Fruit fly (Drosophila melanogaster) whole organism, embryonic: ENCODE data around the gene Gr5a.

Source experiments
- Asciz ChIP-seq: fragments of 200-800 bp; sonication (Bioruptor generic); optimal IDR thresholded peaks from 2 replicates; lab custom pipeline; 2017; ENCODE audit warnings: missing biosample characterization, mild to moderate bottlenecking, missing genetic modification characterization, missing genetic modification reagents
- Atf-2 ChIP-seq: fragments of 200-800 bp; sonication (Bioruptor generic); optimal IDR thresholded peaks from 2 replicates; lab custom pipeline; 2016; ENCODE audit warnings: missing biosample characterization, missing genetic modification characterization
- B-H1 ChIP-seq: fragments of 200-800 bp; sonication (Bioruptor generic); IDR thresholded peaks from 3 replicates; pipeline ENCODE4 v1.3.6; 2022; ENCODE audit warnings: missing biosample characterization, missing genetic modification characterization
- CG10274 ChIP-seq: fragments of 200-800 bp; sonication (Bioruptor generic); optimal IDR thresholded peaks from 3 replicates; lab custom pipeline; 2017; ENCODE audit warnings: missing biosample characterization, mild to moderate bottlenecking, missing genetic modification characterization
- CG10979 ChIP-seq: fragments of 200-800 bp; sonication (Bioruptor generic); optimal IDR thresholded peaks from 2 replicates; lab custom pipeline; 2018; ENCODE audit warnings: missing biosample characterization, mild to moderate bottlenecking, missing genetic modification characterization, moderate library complexity
- CG12155 ChIP-seq: fragments of 200-800 bp; sonication (Bioruptor generic); optimal IDR thresholded peaks from 3 replicates; lab custom pipeline; 2016; ENCODE audit warnings: missing biosample characterization, missing genetic modification characterization
- CG12744 ChIP-seq: fragments of 200-800 bp; sonication (Bioruptor generic); optimal IDR thresholded peaks from 2 replicates; lab custom pipeline; 2016; ENCODE audit warnings: missing biosample characterization, missing genetic modification characterization
- CG14441 ChIP-seq: fragments of 200-800 bp; sonication (Bioruptor generic); IDR thresholded peaks from 2 replicates; pipeline ENCODE4 v1.3.6; 2022; ENCODE audit warnings: missing biosample characterization, missing genetic modification characterization
- CG17359 ChIP-seq: fragments of 200-800 bp; sonication (Bioruptor generic); optimal IDR thresholded peaks from 3 replicates; lab custom pipeline; 2018; ENCODE audit warnings: missing biosample characterization, mild to moderate bottlenecking, missing genetic modification characterization, moderate library complexity
- CG3065 ChIP-seq: fragments of 200-800 bp; sonication (Bioruptor generic); optimal IDR thresholded peaks from 2 replicates; lab custom pipeline; 2016; ENCODE audit warnings: missing biosample characterization, missing genetic modification characterization
- CG32767 ChIP-seq: fragments of 200-800 bp; sonication (Bioruptor generic); IDR thresholded peaks from 2 replicates; pipeline ENCODE4 v1.3.6; 2022; ENCODE audit warnings: missing biosample characterization, missing genetic modification characterization
- CG4730 ChIP-seq: fragments of 200-800 bp; sonication (Bioruptor generic); IDR thresholded peaks from 2 replicates; pipeline ENCODE4 v1.3.6; 2022; ENCODE audit warnings: missing biosample characterization, missing genetic modification characterization
- CG6254 ChIP-seq: fragments of 200-800 bp; sonication (Bioruptor generic); optimal IDR thresholded peaks from 3 replicates; lab custom pipeline; 2017; ENCODE audit warnings: mild to moderate bottlenecking, missing biosample characterization, missing genetic modification reagents, missing genetic modification characterization
- CG6689 ChIP-seq: fragments of 200-800 bp; sonication (Bioruptor generic); IDR thresholded peaks from 2 replicates; pipeline ENCODE4 v1.3.6; 2022; ENCODE audit warnings: missing biosample characterization, missing genetic modification characterization
- CG7271 ChIP-seq: fragments of 200-800 bp; sonication (Bioruptor generic); optimal IDR thresholded peaks from 2 replicates; lab custom pipeline; 2018; ENCODE audit warnings: missing biosample characterization, mild to moderate bottlenecking, missing genetic modification characterization, moderate library complexity
- CG8388 ChIP-seq: fragments of 200-800 bp; sonication (Bioruptor generic); optimal IDR thresholded peaks from 2 replicates; lab custom pipeline; 2019; ENCODE audit warnings: missing biosample characterization, mild to moderate bottlenecking, missing genetic modification characterization, moderate library complexity
- CG9437 ChIP-seq: fragments of 200-800 bp; sonication (Bioruptor generic); optimal IDR thresholded peaks from 2 replicates; lab custom pipeline; 2018; ENCODE audit warnings: missing biosample characterization, mild to moderate bottlenecking, missing genetic modification characterization
- Camta ChIP-seq: fragments of 200-800 bp; sonication (Bioruptor generic); optimal IDR thresholded peaks from 2 replicates; lab custom pipeline; 2016; ENCODE audit warnings: missing biosample characterization, missing genetic modification characterization
- D19B ChIP-seq: fragments of 200-800 bp; sonication (Bioruptor generic); optimal IDR thresholded peaks from 2 replicates; lab custom pipeline; 2017; ENCODE audit warnings: missing biosample characterization, mild to moderate bottlenecking, missing genetic modification characterization
- Fer3 ChIP-seq: fragments of 200-800 bp; sonication (Bioruptor generic); optimal IDR thresholded peaks from 2 replicates; lab custom pipeline; 2018; ENCODE audit warnings: missing biosample characterization, mild to moderate bottlenecking, missing genetic modification characterization, moderate library complexity
- Hr3 ChIP-seq: fragments of 200-800 bp; sonication (Bioruptor generic); optimal IDR thresholded peaks from 3 replicates; lab custom pipeline; 2016; ENCODE audit warnings: missing biosample characterization, missing genetic modification characterization
- MTF-1 ChIP-seq: fragments of 200-800 bp; sonication (Bioruptor generic); optimal IDR thresholded peaks from 2 replicates; lab custom pipeline; 2018; ENCODE audit warnings: missing biosample characterization, mild to moderate bottlenecking, missing genetic modification characterization, borderline replicate concordance
- Oli ChIP-seq: fragments of 200-800 bp; sonication (Bioruptor generic); optimal IDR thresholded peaks from 2 replicates; lab custom pipeline; 2018; ENCODE audit warnings: missing biosample characterization, mild to moderate bottlenecking, missing genetic modification characterization, moderate library complexity
- Rx ChIP-seq: fragments of 200-800 bp; sonication (Bioruptor generic); IDR thresholded peaks from 2 replicates; pipeline ENCODE4 v1.3.6; 2022; ENCODE audit warnings: missing biosample characterization, missing genetic modification characterization
- Sox102F ChIP-seq: fragments of 200-800 bp; sonication (Bioruptor generic); optimal IDR thresholded peaks from 2 replicates; lab custom pipeline; 2018; ENCODE audit warnings: missing biosample characterization, mild to moderate bottlenecking, missing genetic modification characterization, moderate library complexity
- Spps ChIP-seq: fragments of 200-800 bp; sonication (Bioruptor generic); optimal IDR thresholded peaks from 2 replicates; lab custom pipeline; 2018; ENCODE audit warnings: missing biosample characterization, mild to moderate bottlenecking, missing genetic modification characterization
- Sry-β ChIP-seq: fragments of 200-800 bp; sonication (Bioruptor generic); optimal IDR thresholded peaks from 2 replicates; lab custom pipeline; 2018; ENCODE audit warnings: missing biosample characterization, mild to moderate bottlenecking, missing genetic modification characterization, moderate library complexity
- Ssrp ChIP-seq: fragments of 200-800 bp; sonication (Bioruptor generic); optimal IDR thresholded peaks from 2 replicates; lab custom pipeline; 2018; ENCODE audit warnings: missing biosample characterization, mild to moderate bottlenecking, missing genetic modification characterization, moderate library complexity
- YL-1 ChIP-seq: fragments of 200-800 bp; sonication (Bioruptor generic); optimal IDR thresholded peaks from 3 replicates; lab custom pipeline; 2017; ENCODE audit warnings: missing biosample characterization, mild to moderate bottlenecking, missing genetic modification characterization
- aop ChIP-seq: fragments of 200-800 bp; sonication (Bioruptor generic); IDR thresholded peaks from 2 replicates; pipeline ENCODE4 v1.3.6; 2022; ENCODE audit warnings: missing biosample characterization, missing genetic modification characterization
- bsh ChIP-seq, 2 experiments: fragments of 200-800 bp; sonication (Bioruptor generic); optimal IDR thresholded peaks; 2 replicates each; lab custom pipeline; 2017 to 2018; ENCODE audit warnings: mild to moderate bottlenecking in 2 of 2, missing biosample characterization in 2 of 2, missing genetic modification characterization in 2 of 2, moderate library complexity in 1 of 2
- cato ChIP-seq: fragments of 200-800 bp; sonication (Bioruptor generic); optimal IDR thresholded peaks from 2 replicates; lab custom pipeline; 2016; ENCODE audit warnings: missing biosample characterization, missing genetic modification characterization, borderline replicate concordance
- gem ChIP-seq: fragments of 200-800 bp; sonication (Bioruptor generic); optimal IDR thresholded peaks from 2 replicates; lab custom pipeline; 2019; ENCODE audit warnings: missing biosample characterization, mild to moderate bottlenecking, missing genetic modification characterization, moderate library complexity
- jumu ChIP-seq: fragments of 200-800 bp; sonication (Bioruptor generic); optimal IDR thresholded peaks from 3 replicates; lab custom pipeline; 2016; ENCODE audit warnings: missing biosample characterization, missing genetic modification characterization
- lmd ChIP-seq: fragments of 200-800 bp; sonication (Bioruptor generic); IDR thresholded peaks from 2 replicates; pipeline ENCODE4 v1.3.6; 2022; ENCODE audit warnings: missing biosample characterization, missing genetic modification characterization
- mld ChIP-seq: fragments of 200-800 bp; sonication (Bioruptor generic); IDR thresholded peaks from 3 replicates; pipeline ENCODE4 v1.3.6; 2022; ENCODE audit warnings: missing biosample characterization, missing genetic modification characterization; ENCODE audit not compliant: partially characterized antibody
- psq ChIP-seq: fragments of 200-800 bp; sonication (Bioruptor generic); optimal IDR thresholded peaks from 2 replicates; lab custom pipeline; 2017; ENCODE audit warnings: missing biosample characterization, missing genetic modification characterization
- pum ChIP-seq: fragments of 200-800 bp; sonication (Bioruptor generic); optimal IDR thresholded peaks from 2 replicates; lab custom pipeline; 2016; ENCODE audit warnings: missing biosample characterization, missing genetic modification characterization
- repo ChIP-seq: fragments of 200-800 bp; sonication (Bioruptor generic); optimal IDR thresholded peaks from 2 replicates; lab custom pipeline; 2016; ENCODE audit warnings: missing biosample characterization, missing genetic modification characterization
- seq ChIP-seq: fragments of 200-800 bp; sonication (Bioruptor generic); IDR thresholded peaks from 2 replicates; pipeline ENCODE4 v1.3.6; 2022; ENCODE audit warnings: missing biosample characterization, missing genetic modification characterization
- tio ChIP-seq: fragments of 200-800 bp; sonication (Bioruptor generic); optimal IDR thresholded peaks from 2 replicates; lab custom pipeline; 2017; ENCODE audit warnings: missing biosample characterization, missing genetic modification characterization, inconsistent platforms
- twi ChIP-seq: fragments of 200-800 bp; optimal IDR thresholded peaks from 2 replicates; lab custom pipeline; 2019; ENCODE audit warnings: missing biosample characterization, mild to moderate bottlenecking, missing genetic modification characterization, moderate library complexity
- zen ChIP-seq: fragments of 200-800 bp; sonication (Bioruptor generic); optimal IDR thresholded peaks from 3 replicates; lab custom pipeline; 2018; ENCODE audit warnings: missing biosample characterization, mild to moderate bottlenecking, missing genetic modification characterization, moderate library complexity
- zen2 ChIP-seq: fragments of 200-800 bp; sonication (Bioruptor generic); IDR thresholded peaks from 3 replicates; pipeline ENCODE4 v1.3.6; 2022; ENCODE audit warnings: missing biosample characterization, missing genetic modification characterization; ENCODE audit not compliant: partially characterized antibody
- zf30C ChIP-seq: fragments of 200-800 bp; sonication (Bioruptor generic); optimal IDR thresholded peaks from 3 replicates; lab custom pipeline; 2018; ENCODE audit warnings: missing biosample characterization, mild to moderate bottlenecking, missing genetic modification characterization

Gene Gr5a

DNA sequence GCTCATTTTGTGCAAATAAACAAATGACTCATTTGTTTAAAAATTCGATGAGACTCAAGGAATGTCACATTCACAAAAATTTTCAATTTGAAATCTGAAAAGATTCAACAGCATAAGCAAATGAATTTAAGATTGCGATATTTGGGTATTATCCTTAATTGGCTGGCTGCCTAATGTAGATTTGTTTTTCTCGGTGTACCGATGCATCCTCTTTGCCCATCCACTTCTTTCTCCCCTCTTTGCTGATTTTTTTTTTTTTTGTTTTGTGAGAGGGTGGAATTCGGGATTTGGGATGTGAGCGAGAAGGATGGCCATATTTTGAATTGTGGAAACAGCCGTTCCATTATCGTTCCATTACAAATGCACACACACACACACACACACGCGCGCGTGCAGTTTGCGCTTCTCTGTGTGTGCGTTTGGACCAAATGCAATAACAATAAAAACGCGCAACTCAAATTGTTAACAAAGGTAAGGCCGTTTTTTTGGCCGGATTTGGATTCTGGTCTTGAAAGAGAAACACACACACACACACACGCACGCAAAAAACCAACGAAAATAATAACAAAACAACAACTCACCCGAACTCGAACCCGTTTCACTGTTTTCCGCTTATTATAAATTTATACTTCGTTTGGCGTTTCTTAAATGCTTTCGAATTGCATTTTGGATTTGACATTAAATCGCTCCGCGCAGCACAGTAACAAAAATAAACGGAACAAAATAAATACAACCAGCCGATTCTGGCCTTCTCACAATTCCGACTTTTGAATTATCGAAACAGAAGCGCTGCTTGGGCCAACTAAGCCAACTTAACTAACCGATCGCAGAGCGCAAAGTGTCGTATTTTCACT is 1.1 kb upstream of the Gr5a start (continued):
- TF ChIP-seq Sox102F (peak; percentile 57), D19B (GFP tag; lab: Kevin White, UChicago) (no peak), CG10979 (tag; lab: Kevin White, UChicago) (peak; percentile 78), CG9437 (GFP tag; lab: Kevin White, UChicago) (peak; percentile 35), CG32767 (GFP tag; lab: Robert Waterston, UW) (no peak), Hr3 (GFP tag; lab: Kevin White, UChicago) (peak; percentile 40), CG6689 (GFP tag; lab: Robert Waterston, UW) (peak; percentile 48; the same call in 1 of the 2 replicates), MTF-1 (GFP tag; lab: Kevin White, UChicago) (peak; percentile 3), repo (no peak), CG3065 (GFP tag; lab: Kevin White, UChicago) (no peak), gem (no peak), jumu (peak; percentile 39), Atf-2 (GFP tag; lab: Kevin White, UChicago) (peak; percentile 35), Spps (peak; percentile 61), psq (GFP tag; lab: Kevin White, UChicago) (peak; percentile 26), CG4730 (GFP tag; lab: Robert Waterston, UW) (0 out of 2 replicates have a peak, but pooled peaks have one; percentile 10), zen (peak; percentile 37), Fer3 (tag; lab: Kevin White, UChicago) (peak; percentile 16), B-H1 (GFP tag; lab: Robert Waterston, UW) (0 out of 3 replicates have a peak, but pooled peaks have one; percentile 20), Ssrp (tag; lab: Kevin White, UChicago) (peak; percentile 63), mld (GFP tag; lab: Robert Waterston, UW) (no peak), Asciz (GFP tag; lab: Kevin White, UChicago) (peak; percentile 47), Oli (tag; lab: Kevin White, UChicago) (peak; percentile 58), YL-1 (GFP tag; lab: Kevin White, UChicago) (no peak), Rx (GFP tag; lab: Robert Waterston, UW) (0 out of 2 replicates have a peak, but pooled peaks have one; percentile 28), cato (no peak), zen2 (no peak), bsh (GFP tag; optimal IDR thresholded peaks at IDR 0.05; lab: Kevin White, UChicago) (peak in 1 of 2 experiments; percentile 72), CG12744 (GFP tag; lab: Kevin White, UChicago) (no peak), CG10274 (GFP tag; lab: Kevin White, UChicago) (no peak), zf30C (GFP tag; lab: Kevin White, UChicago) (peak; percentile 77), CG14441 (GFP tag; lab: Robert Waterston, UW) (no peak), CG7271 (tag; lab: Kevin White, UChicago) (no peak), CG17359 (tag; lab: Kevin White, UChicago) (peak; percentile 54), lmd (GFP tag; lab: Robert Waterston, UW) (0 out of 2 replicates have a peak, but pooled peaks have one; percentile 28), Sry-β (GFP tag; lab: Kevin White, UChicago) (no peak), CG12155 (GFP tag; lab: Kevin White, UChicago) (peak; percentile 14), CG6254 (GFP tag; lab: Kevin White, UChicago) (peak; percentile 37), CG8388 (GFP tag; lab: Kevin White, UChicago) (peak; percentile 62), tio (GFP tag; lab: Kevin White, UChicago) (no peak), pum (peak; percentile 32), seq (GFP tag; lab: Robert Waterston, UW) (0 out of 2 replicates have a peak, but pooled peaks have one; percentile 22), aop (GFP tag; lab: Robert Waterston, UW) (no peak), Camta (peak; percentile 18), twi (tag; lab: Kevin White, UChicago) (no peak)
- TF ChIP-seq, all 482 proteins: peak for 174
